Fruit fly (Drosophila melanogaster) S2 (cell line): ENCODE data around the gene lsn.

Experiments
- CG8478 ChIP-seq: fragments of >200 bp; optimal IDR thresholded peaks from 2 replicates; lab custom pipeline; 2018
- CTCF ChIP-seq, 2 experiments: fragments of >200 bp; optimal IDR thresholded peaks; 2 replicates each; lab custom pipeline; 2018

dm6 chr3R:21886861-21887587 is 22.1 kb downstream of the lsn start, which contains the start of the genes CG6678 and dnd:
- TF ChIP-seq CG8478 (lab: Kevin White, UChicago) (no peak), CTCF (optimal IDR thresholded peaks at IDR 0.05; lab: Kevin White, UChicago) (no peak)
